Worm (Caenorhabditis elegans): ENCODE data around the gene C06E8.5.

C06E8.5 gene

ce11 chrIII:7005350-7005749, at the start of gene C06E8.5:
Gene C06E8.5, minus strand, starts transcription at chrIII:7005450.
- no peak for TF ChIP-seq nhr-23 (tag; optimal IDR thresholded peaks at IDR 0.05)
- TF ChIP-seq elt-1 (tag; optimal IDR thresholded peaks at IDR 0.05): no peak
- TF ChIP-seq nhr-10 (tag; optimal IDR thresholded peaks at IDR 0.05): no peak
- no peak for TF ChIP-seq ztf-4 (tag; optimal IDR thresholded peaks at IDR 0.05)
- no peak for TF ChIP-seq gmeb-1 (tag; optimal IDR thresholded peaks at IDR 0.05)
- TF ChIP-seq F13H6.1 (tag; optimal IDR thresholded peaks at IDR 0.05): no peak
- no peak for TF ChIP-seq ztf-11 (tag; optimal IDR thresholded peaks at IDR 0.05)
- peak; percentile 23 for TF ChIP-seq nhr-25 (tag; optimal IDR thresholded peaks at IDR 0.05)

- TF ChIP-seq mab-5 (tag; optimal IDR thresholded peaks at IDR 0.05) (no peak), nhr-11 (tag; optimal IDR thresholded peaks at IDR 0.05) (no peak), unc-55 (GFP tag; optimal IDR thresholded peaks at IDR 0.05) (no peak), lin-39 (tag; optimal IDR thresholded peaks at IDR 0.05) (no peak), C34F6.9 (tag; optimal IDR thresholded peaks at IDR 0.05) (no peak), blmp-1 (tag; optimal IDR thresholded peaks at IDR 0.05; ENCODE audit: insufficient read depth) (no peak), nhr-23 (tag; optimal IDR thresholded peaks at IDR 0.05) (no peak), ceh-16 (tag; optimal IDR thresholded peaks at IDR 0.05) (no peak), alr-1 (tag; optimal IDR thresholded peaks at IDR 0.05) (no peak), nhr-6 (tag; optimal IDR thresholded peaks at IDR 0.05) (no peak), nhr-129 (tag; optimal IDR thresholded peaks at IDR 0.05) (no peak), sma-9 (GFP tag; optimal IDR thresholded peaks at IDR 0.05) (no peak), sma-9 (tag; optimal IDR thresholded peaks at IDR 0.05) (no peak), elt-1 (tag; optimal IDR thresholded peaks at IDR 0.05) (no peak), ztf-4 (tag; optimal IDR thresholded peaks at IDR 0.05) (no peak), lsy-2 (tag; optimal IDR thresholded peaks at IDR 0.05) (no peak), snpc-4 (tag; optimal IDR thresholded peaks at IDR 0.05) (no peak), nhr-10 (tag; optimal IDR thresholded peaks at IDR 0.05) (no peak), fos-1 (tag; optimal IDR thresholded peaks at IDR 0.05) (no peak), nhr-25 (tag; optimal IDR thresholded peaks at IDR 0.05) (no peak)
Measured at ce11 chrIII:7045643-7046042, 40.4 kb upstream of the C06E8.5 start, which contains the start of gene R01H2.7. Gene R01H2.7, minus strand, starts transcription at chrIII:7045743.

- TF ChIP-seq elt-1 (tag; optimal IDR thresholded peaks at IDR 0.05): no peak
- no peak for TF ChIP-seq nhr-25 (tag; optimal IDR thresholded peaks at IDR 0.05)
- TF ChIP-seq fos-1 (tag; optimal IDR thresholded peaks at IDR 0.05): no peak
- TF ChIP-seq ztf-11 (tag; optimal IDR thresholded peaks at IDR 0.05): no peak
- TF ChIP-seq nhr-21 (tag; optimal IDR thresholded peaks at IDR 0.05): no peak
- TF ChIP-seq nhr-11 (tag; optimal IDR thresholded peaks at IDR 0.05): no peak
- TF ChIP-seq sma-3 (GFP tag; optimal IDR thresholded peaks at IDR 0.05): no peak
- no peak for TF ChIP-seq ama-1 (optimal IDR thresholded peaks at IDR 0.05)
- no peak for TF ChIP-seq elt-3 (tag; optimal IDR thresholded peaks at IDR 0.05)
- TF ChIP-seq nhr-10 (tag; optimal IDR thresholded peaks at IDR 0.05): no peak
Measured at ce11 chrIII:7034252-7035223, 29.3 kb upstream of the C06E8.5 start.

- peak; percentile 3 for TF ChIP-seq fos-1 (tag; optimal IDR thresholded peaks at IDR 0.05)
- no peak for TF ChIP-seq Y55F3AM.14 (GFP tag; optimal IDR thresholded peaks at IDR 0.05)
Measured at ce11 chrIII:7032070-7032469, 26.8 kb upstream of the C06E8.5 start.

- TF ChIP-seq F13H6.1 (tag; optimal IDR thresholded peaks at IDR 0.05) (peak; percentile 38), C34F6.9 (tag; optimal IDR thresholded peaks at IDR 0.05) (peak; percentile 19), nhr-129 (tag; optimal IDR thresholded peaks at IDR 0.05) (peak; percentile 62), lin-13 (GFP tag; optimal IDR thresholded peaks at IDR 0.05) (peak; percentile 27), unc-55 (GFP tag; optimal IDR thresholded peaks at IDR 0.05) (peak; percentile 62), mdl-1 (tag; optimal IDR thresholded peaks at IDR 0.05) (no peak), sma-9 (GFP tag; optimal IDR thresholded peaks at IDR 0.05) (peak; percentile 49), sma-9 (tag; optimal IDR thresholded peaks at IDR 0.05) (no peak), lsy-2 (tag; optimal IDR thresholded peaks at IDR 0.05) (peak in 1 of 2 experiments; percentile 52), sma-3 (GFP tag; optimal IDR thresholded peaks at IDR 0.05) (peak; percentile 18), crh-2 (tag; optimal IDR thresholded peaks at IDR 0.05) (peak; percentile 43), lin-39 (tag; optimal IDR thresholded peaks at IDR 0.05) (no peak), zag-1 (tag; optimal IDR thresholded peaks at IDR 0.05) (no peak), snpc-4 (tag; optimal IDR thresholded peaks at IDR 0.05) (peak; percentile 94), ZK546.5 (tag; optimal IDR thresholded peaks at IDR 0.05) (no peak), nhr-6 (tag; optimal IDR thresholded peaks at IDR 0.05) (no peak), gmeb-1 (tag; optimal IDR thresholded peaks at IDR 0.05) (peak; percentile 27)
Measured at ce11 chrIII:7030044-7030804, 25.0 kb upstream of the C06E8.5 start.
